Fruit fly (Drosophila melanogaster) whole organism, adult: ENCODE data around the gene Plp.
A peak's percentile ranks its signal among the peaks of the same experiment; 100 is the strongest.

ENCODE experiments used
- CG11617 ChIP-seq: fragments of 200-800 bp; sonication (Bioruptor generic); optimal IDR thresholded peaks from 2 replicates; lab custom pipeline; 2017; ENCODE audit warnings: mild to moderate bottlenecking, missing biosample characterization, missing genetic modification reagents, missing genetic modification characterization
- CG12768 ChIP-seq: fragments of 200-800 bp; sonication (Bioruptor generic); optimal IDR thresholded peaks from 2 replicates; lab custom pipeline; 2017; ENCODE audit warnings: missing biosample characterization, missing genetic modification characterization, mild to moderate bottlenecking, moderate library complexity, missing genetic modification reagents
- CG14711 ChIP-seq: fragments of 200-800 bp; sonication (Bioruptor generic); optimal IDR thresholded peaks from 2 replicates; lab custom pipeline; 2018; ENCODE audit warnings: missing biosample characterization, mild to moderate bottlenecking, missing genetic modification characterization, moderate library complexity
- CG1620 ChIP-seq: fragments of 200-800 bp; sonication (Bioruptor generic); optimal IDR thresholded peaks from 2 replicates; lab custom pipeline; 2016; ENCODE audit warnings: missing biosample characterization, missing genetic modification characterization
- CG33017 ChIP-seq: fragments of 200-800 bp; sonication (Bioruptor generic); optimal IDR thresholded peaks from 2 replicates; lab custom pipeline; 2018; ENCODE audit warnings: missing biosample characterization, mild to moderate bottlenecking, missing genetic modification characterization, moderate library complexity
- CG5204 ChIP-seq: fragments of 200-800 bp; sonication (Bioruptor generic); optimal IDR thresholded peaks from 2 replicates; lab custom pipeline; 2016; ENCODE audit warnings: missing biosample characterization, missing genetic modification characterization
- CG7045 ChIP-seq: fragments of 200-800 bp; sonication (Bioruptor generic); optimal IDR thresholded peaks from 2 replicates; lab custom pipeline; 2017; ENCODE audit warnings: missing biosample characterization, mild to moderate bottlenecking, missing genetic modification characterization
- CG7101 ChIP-seq: fragments of 200-800 bp; sonication (Bioruptor generic); optimal IDR thresholded peaks from 2 replicates; lab custom pipeline; 2018; ENCODE audit warnings: missing biosample characterization, mild to moderate bottlenecking, missing genetic modification characterization, moderate library complexity
- Clk ChIP-seq: fragments of 200-800 bp; sonication (Bioruptor generic); optimal IDR thresholded peaks from 2 replicates; lab custom pipeline; 2017; ENCODE audit warnings: missing biosample characterization, missing genetic modification characterization
- Crg-1 ChIP-seq: fragments of 200-800 bp; sonication (Bioruptor generic); optimal IDR thresholded peaks from 2 replicates; lab custom pipeline; 2016; ENCODE audit warnings: missing biosample characterization, missing genetic modification characterization
- Hr96 ChIP-seq: fragments of 200-800 bp; sonication (Bioruptor generic); optimal IDR thresholded peaks from 2 replicates; lab custom pipeline; 2016; ENCODE audit warnings: missing biosample characterization, missing genetic modification characterization
- Mnt ChIP-seq: fragments of 200-800 bp; sonication (Bioruptor generic); optimal IDR thresholded peaks from 2 replicates; lab custom pipeline; 2016; ENCODE audit warnings: missing biosample characterization, mild to moderate bottlenecking, missing genetic modification characterization
- bab1 ChIP-seq: fragments of 200-800 bp; sonication (Bioruptor generic); optimal IDR thresholded peaks from 3 replicates; lab custom pipeline; 2019; ENCODE audit warnings: missing biosample characterization, mild to moderate bottlenecking, missing genetic modification characterization, moderate library complexity
- cic ChIP-seq: fragments of 200-800 bp; sonication (Bioruptor generic); optimal IDR thresholded peaks from 2 replicates; lab custom pipeline; 2017; ENCODE audit warnings: missing biosample characterization, mild to moderate bottlenecking, missing genetic modification characterization, moderate library complexity
- cnc ChIP-seq, 2 experiments: fragments of >200 bp; optimal IDR thresholded peaks; 2 replicates each; lab custom pipeline; 2017
- kay ChIP-seq: fragments of 200-800 bp; sonication (Bioruptor generic); peaks from one replicate; lab custom pipeline; 2016; ENCODE audit warnings: missing biosample characterization, missing genetic modification characterization, borderline replicate concordance
- ovo ChIP-seq: fragments of 200-800 bp; sonication (Bioruptor generic); optimal IDR thresholded peaks from 2 replicates; lab custom pipeline; 2016; ENCODE audit warnings: missing biosample characterization, missing genetic modification characterization
- pad ChIP-seq: fragments of 200-800 bp; sonication (Bioruptor generic); optimal IDR thresholded peaks from 3 replicates; lab custom pipeline; 2017; ENCODE audit warnings: missing biosample characterization, missing genetic modification characterization, mild to moderate bottlenecking, moderate library complexity, missing genetic modification reagents
- tj ChIP-seq: fragments of 200-800 bp; sonication (Bioruptor generic); optimal IDR thresholded peaks from 3 replicates; lab custom pipeline; 2017; ENCODE audit warnings: missing biosample characterization, mild to moderate bottlenecking, missing genetic modification characterization, moderate library complexity
- toe ChIP-seq: fragments of 200-800 bp; sonication (Bioruptor generic); optimal IDR thresholded peaks from 2 replicates; lab custom pipeline; 2016; ENCODE audit warnings: missing biosample characterization, missing genetic modification characterization

Gene Plp

dm6 chr3L:15103988-15104848 lies 9.7 kb upstream of the Plp start:
- TF ChIP-seq pad (GFP tag; lab: Kevin White, UChicago) (peak; percentile 46), CG7045 (GFP tag; lab: Kevin White, UChicago) (no peak), tj (peak; percentile 6), ovo (GFP tag; lab: Kevin White, UChicago) (no peak), Hr96 (GFP tag; lab: Kevin White, UChicago) (no peak)

- TF ChIP-seq pad (GFP tag; lab: Kevin White, UChicago) (peak; percentile 56), CG33017 (tag; lab: Kevin White, UChicago) (no peak)
Observed at dm6 chr3L:15102669-15103309, 8.3 kb upstream of the Plp start.

dm6 chr3L:15101639-15102413 lies 7.3 kb upstream of the Plp start:
- no peak for TF ChIP-seq cic (GFP tag; lab: Kevin White, UChicago)
- peak; percentile 86 for TF ChIP-seq tj

DNA sequence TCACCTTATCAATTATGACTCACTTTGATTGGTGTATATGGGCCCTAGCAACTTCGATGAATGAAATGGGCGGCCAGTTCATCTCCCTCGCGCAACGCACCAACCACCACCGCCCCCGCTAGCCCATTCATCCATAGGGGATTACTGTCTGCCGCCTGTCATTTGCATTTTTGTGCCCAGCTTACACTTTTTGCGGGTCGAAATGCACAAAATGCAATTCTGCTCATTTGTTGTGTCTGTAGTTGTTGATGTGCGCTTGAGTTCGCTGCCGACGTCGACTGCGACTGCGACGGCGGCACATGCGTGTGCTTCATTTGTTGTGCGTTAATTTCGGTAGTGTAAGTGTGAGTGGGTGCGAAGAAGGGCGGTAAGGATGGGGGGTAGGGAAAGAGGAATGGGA lies 6.5 kb upstream of the Plp start:
- TF ChIP-seq cnc (optimal IDR thresholded peaks at IDR 0.05; lab: Kevin White, UChicago) (no peak), tj (peak; percentile 93), CG33017 (tag; lab: Kevin White, UChicago) (no peak)

- no peak for TF ChIP-seq CG33017 (tag; lab: Kevin White, UChicago)
- TF ChIP-seq CG1620 (GFP tag; lab: Kevin White, UChicago) = no peak
- no peak for TF ChIP-seq CG7045 (GFP tag; lab: Kevin White, UChicago)
- no peak for TF ChIP-seq Crg-1
- TF ChIP-seq pad (GFP tag; lab: Kevin White, UChicago) = no peak
- no peak for TF ChIP-seq CG14711 (tag; lab: Kevin White, UChicago)
- TF ChIP-seq CG7101 (tag; lab: Kevin White, UChicago) = no peak
- TF ChIP-seq CG12768 = no peak
- TF ChIP-seq Clk (GFP tag; lab: Kevin White, UChicago) = no peak
- TF ChIP-seq cnc (optimal IDR thresholded peaks at IDR 0.05; lab: Kevin White, UChicago) = no peak
- no peak for TF ChIP-seq bab1 (GFP tag; lab: Kevin White, UChicago)
- no peak for TF ChIP-seq Mnt (GFP tag; lab: Kevin White, UChicago)
Observed at dm6 chr3L:15099541-15099940, 5.0 kb upstream of the Plp start.

DNA sequence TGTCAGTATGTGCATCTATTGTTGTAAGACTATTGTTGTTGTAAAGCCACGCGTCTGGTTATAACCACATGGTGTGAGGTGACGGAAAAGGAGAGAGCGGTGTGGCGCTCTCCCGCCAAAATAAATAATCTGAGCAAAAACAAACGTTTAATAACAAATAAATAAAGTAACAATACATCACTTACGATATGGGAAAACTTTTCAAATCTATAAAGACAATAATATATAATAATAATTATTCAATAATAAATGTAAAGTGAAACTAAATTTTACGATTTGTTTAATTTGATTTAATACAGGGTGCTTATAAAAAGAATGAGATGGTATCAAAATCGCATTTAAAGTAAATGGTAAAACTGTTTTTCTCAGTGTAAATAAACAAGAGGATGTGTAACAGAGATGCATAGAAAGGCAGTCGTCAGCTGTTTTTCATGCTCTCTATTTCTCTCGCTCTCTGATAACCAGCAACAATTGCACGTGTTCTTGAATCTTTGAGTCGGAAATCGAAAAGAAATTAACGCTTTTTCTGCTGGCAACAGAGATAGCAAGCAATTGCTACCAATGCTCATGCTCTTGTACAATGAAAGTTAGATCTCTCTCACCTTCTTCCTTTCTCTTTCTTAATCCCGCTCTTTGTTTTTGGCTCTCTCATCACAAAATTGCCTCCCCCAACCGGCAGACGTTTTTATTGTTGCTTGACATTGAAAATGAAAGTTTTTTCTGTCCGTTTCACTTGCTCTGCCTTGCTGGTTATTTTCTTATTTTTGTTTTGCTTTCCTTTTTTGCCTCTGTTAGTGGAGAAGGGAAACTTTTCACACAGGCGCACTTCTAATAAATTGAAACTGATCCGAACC lies 4.4 kb upstream of the Plp start:
- TF ChIP-seq CG14711 (tag; lab: Kevin White, UChicago) (peak; percentile 76), Hr96 (GFP tag; lab: Kevin White, UChicago) (no peak), CG5204 (GFP tag; lab: Kevin White, UChicago) (no peak), CG7045 (GFP tag; lab: Kevin White, UChicago) (peak; percentile 59), bab1 (GFP tag; lab: Kevin White, UChicago) (peak; percentile 36), Mnt (GFP tag; lab: Kevin White, UChicago) (peak; percentile 57), cic (GFP tag; lab: Kevin White, UChicago) (no peak), Clk (GFP tag; lab: Kevin White, UChicago) (peak; percentile 50), Crg-1 (peak; percentile 31), ovo (GFP tag; lab: Kevin White, UChicago) (peak; percentile 6), tj (peak; percentile 76), toe (no peak), pad (GFP tag; lab: Kevin White, UChicago) (peak; percentile 66), CG33017 (tag; lab: Kevin White, UChicago) (peak; percentile 92), kay (GFP tag; lab: Kevin White, UChicago) (peak; percentile 56), cnc (optimal IDR thresholded peaks at IDR 0.05; lab: Kevin White, UChicago) (no peak), CG12768 (peak; percentile 80), CG11617 (GFP tag; lab: Kevin White, UChicago) (peak; percentile 73), CG1620 (GFP tag; lab: Kevin White, UChicago) (no peak), CG7101 (tag; lab: Kevin White, UChicago) (peak; percentile 91)
